Fruit fly (Drosophila melanogaster): ENCODE results near the gene Spp.

The Spp gene

DNA sequence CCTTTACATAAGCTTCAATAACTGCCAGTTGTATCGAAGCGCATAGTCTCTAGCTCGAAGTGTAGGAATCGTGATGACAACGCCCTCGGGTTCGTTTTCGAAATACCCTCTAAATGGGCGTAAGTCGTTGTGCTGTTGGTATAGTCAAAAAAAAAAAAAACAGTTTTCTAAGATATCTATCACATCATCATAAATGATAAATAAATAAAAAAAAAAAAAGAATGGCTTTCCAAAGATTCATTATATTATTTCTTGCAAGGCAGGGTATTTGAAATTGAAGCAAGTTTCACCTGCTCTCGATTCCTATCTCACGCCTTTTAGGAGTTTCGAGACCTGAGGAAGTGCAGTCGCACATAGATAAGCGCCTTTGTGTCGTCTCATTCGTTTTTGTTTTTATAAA lies 51.2 kb downstream of the Spp start (continued):
- TF ChIP-seq Chrac-16 (GFP tag; optimal IDR thresholded peaks at IDR 0.05) = peak; percentile 46
- no peak for TF ChIP-seq CG7271 (tag; optimal IDR thresholded peaks at IDR 0.05)
- TF ChIP-seq Atf6 (GFP tag; IDR thresholded peaks at IDR 0.05) = peak; percentile 27; the same call in 1 of the 2 replicates
- TF ChIP-seq Hmx (GFP tag; optimal IDR thresholded peaks at IDR 0.05) = no peak
- TF ChIP-seq pita (GFP tag; optimal IDR thresholded peaks at IDR 0.05) = no peak
- no peak for TF ChIP-seq slou (GFP tag; optimal IDR thresholded peaks at IDR 0.05)
- TF ChIP-seq NC2α (GFP tag; optimal IDR thresholded peaks at IDR 0.05) = no peak
- TF ChIP-seq CG10462 (GFP tag; optimal IDR thresholded peaks at IDR 0.05) = no peak
- TF ChIP-seq tup (GFP tag; optimal IDR thresholded peaks at IDR 0.05) = no peak
- TF ChIP-seq CG3407 (GFP tag; optimal IDR thresholded peaks at IDR 0.05) = no peak
- no peak for TF ChIP-seq repo (GFP tag; optimal IDR thresholded peaks at IDR 0.05)
- peak; percentile 40 for TF ChIP-seq lilli (GFP tag; optimal IDR thresholded peaks at IDR 0.05)
- no peak for TF ChIP-seq CG34422 (GFP tag; IDR thresholded peaks at IDR 0.05)
- TF ChIP-seq Gsc (GFP tag; IDR thresholded peaks at IDR 0.05) = no peak
- TF ChIP-seq Ada2b (GFP tag; IDR thresholded peaks at IDR 0.05) = peak; percentile 57
- no peak for TF ChIP-seq fru (optimal IDR thresholded peaks at IDR 0.05)
- TF ChIP-seq CG7987 (GFP tag; optimal IDR thresholded peaks at IDR 0.05) = no peak
- TF ChIP-seq cwo (GFP tag; optimal IDR thresholded peaks at IDR 0.05) = no peak
- no peak for TF ChIP-seq CG4404 (GFP tag; IDR thresholded peaks at IDR 0.05)
- peak; percentile 1 for TF ChIP-seq CG12942 (GFP tag; optimal IDR thresholded peaks at IDR 0.05)
- no peak for TF ChIP-seq CG7963 (GFP tag; IDR thresholded peaks at IDR 0.05; ENCODE audit: partially characterized antibody)
- TF ChIP-seq Gug (GFP tag; IDR thresholded peaks at IDR 0.05) = no peak
- TF ChIP-seq CG17359 (tag; optimal IDR thresholded peaks at IDR 0.05) = peak; percentile 21
- no peak for TF ChIP-seq Lim3 (GFP tag; IDR thresholded peaks at IDR 0.05)
- TF ChIP-seq CG18764 (GFP tag; optimal IDR thresholded peaks at IDR 0.05) = no peak
- TF ChIP-seq CG12769 (tag; optimal IDR thresholded peaks at IDR 0.05) = no peak
- TF ChIP-seq Spps (tag; optimal IDR thresholded peaks at IDR 0.05) = no peak
- peak; percentile 58; the same call in 2 of the 3 replicates for TF ChIP-seq ci (GFP tag; IDR thresholded peaks at IDR 0.05)
- TF ChIP-seq amos (GFP tag; IDR thresholded peaks at IDR 0.05; ENCODE audit: partially characterized antibody) = no peak
- TF ChIP-seq bbx (GFP tag; IDR thresholded peaks at IDR 0.05; ENCODE audit: partially characterized antibody) = no peak
- no peak for TF ChIP-seq mirr (GFP tag; optimal IDR thresholded peaks at IDR 0.05)
- TF ChIP-seq Bdp1 (GFP tag; optimal IDR thresholded peaks at IDR 0.05) = no peak
- TF ChIP-seq CG11695 (GFP tag; IDR thresholded peaks at IDR 0.05) = no peak
- no peak for TF ChIP-seq zen (tag; optimal IDR thresholded peaks at IDR 0.05)
- no peak for TF ChIP-seq CG17612 (GFP tag; IDR thresholded peaks at IDR 0.05)
- no peak for TF ChIP-seq Six4 (GFP tag; optimal IDR thresholded peaks at IDR 0.05)
- TF ChIP-seq CG30431 (GFP tag; optimal IDR thresholded peaks at IDR 0.05) = no peak
- TF ChIP-seq H2.0 (GFP tag; IDR thresholded peaks at IDR 0.05) = peak; percentile 42; the same call in 1 of the 2 replicates
- peak; percentile 34 for TF ChIP-seq ATbp (GFP tag; optimal IDR thresholded peaks at IDR 0.05)
- peak; percentile 56 for TF ChIP-seq CG11504 (tag; optimal IDR thresholded peaks at IDR 0.05)
- no peak for TF ChIP-seq al (GFP tag; IDR thresholded peaks at IDR 0.05)
- peak; percentile 50 for TF ChIP-seq Hsf (GFP tag; optimal IDR thresholded peaks at IDR 0.05)
- TF ChIP-seq CG6854 (GFP tag; optimal IDR thresholded peaks at IDR 0.05) = no peak
- no peak for TF ChIP-seq CG5180 (GFP tag; optimal IDR thresholded peaks at IDR 0.05)
- peak; percentile 26 for TF ChIP-seq tin (GFP tag; optimal IDR thresholded peaks at IDR 0.05)
- no peak for TF ChIP-seq CG9215 (GFP tag; IDR thresholded peaks at IDR 0.05)
- no peak for TF ChIP-seq CG31224 (GFP tag; IDR thresholded peaks at IDR 0.05)
- TF ChIP-seq disco-r (GFP tag; optimal IDR thresholded peaks at IDR 0.05) = no peak
- no peak for TF ChIP-seq insv (GFP tag; optimal IDR thresholded peaks at IDR 0.05)
- no peak for TF ChIP-seq btn (GFP tag; optimal IDR thresholded peaks at IDR 0.05)
- TF ChIP-seq prd (optimal IDR thresholded peaks at IDR 0.05) = no peak
- TF ChIP-seq prd (GFP tag; IDR thresholded peaks at IDR 0.05) = peak; percentile 29; the same call in 1 of the 3 replicates
- no peak for TF ChIP-seq Nf-YA (GFP tag; IDR thresholded peaks at IDR 0.05)

Measured in whole organism, embryonic.